Worm (Caenorhabditis elegans) whole organism, L4 larva: Measurements from ENCODE around the gene hsp-43.

ENCODE experiments used
- D1046.2 ChIP-seq: fragments of 200-800 bp; sonication (Bioruptor generic); IDR thresholded peaks from 2 replicates; pipeline ENCODE4 v1.3.6; 2022; ENCODE audit warnings: missing genetic modification characterization, missing compliant biosample characterization
- F37D6.2 ChIP-seq: sonication (generic microtip); optimal IDR thresholded peaks from 2 replicates; lab custom pipeline; 2016; ENCODE audit warnings: mild to moderate bottlenecking, missing genetic modification characterization, missing compliant biosample characterization
- F49E8.2 ChIP-seq: sonication (generic microtip); optimal IDR thresholded peaks from 2 replicates; lab custom pipeline; 2016; ENCODE audit warnings: missing compliant biosample characterization, mild to moderate bottlenecking, missing genetic modification characterization, borderline replicate concordance
- T20F7.1 ChIP-seq: fragments of 200-800 bp; sonication (Bioruptor generic); optimal IDR thresholded peaks from 2 replicates; lab custom pipeline; 2018; ENCODE audit warnings: mild to moderate bottlenecking, missing genetic modification characterization, missing compliant biosample characterization
- ZK337.2 ChIP-seq: fragments of 200-800 bp; sonication (Bioruptor generic); IDR thresholded peaks from 2 replicates; pipeline ENCODE4 v1.3.6; 2022; ENCODE audit warnings: missing genetic modification reagents, missing genetic modification characterization, missing compliant biosample characterization
- aha-1 ChIP-seq: fragments of 150-350 bp; peaks from one replicate; lab custom pipeline; 2014; ENCODE audit warnings: missing biosample characterization, missing genetic modification characterization
- ama-1 ChIP-seq: fragments of 150-350 bp; optimal IDR thresholded peaks from 2 replicates; lab custom pipeline; 2014; ENCODE audit warnings: inconsistent platforms, mixed read lengths
- ceh-28 ChIP-seq: fragments of 150-350 bp; optimal IDR thresholded peaks from 2 replicates; lab custom pipeline; 2014; ENCODE audit warnings: missing biosample characterization, missing genetic modification reagents, missing genetic modification characterization
- ces-1 ChIP-seq: fragments of 150-350 bp; sonication (generic microtip); optimal IDR thresholded peaks from 4 replicates; lab custom pipeline; 2014; ENCODE audit warnings: missing biosample characterization, missing genetic modification reagents, missing genetic modification characterization
- daf-19 ChIP-seq: fragments of 200-800 bp; sonication (Bioruptor generic); conservative IDR thresholded peaks from 2 replicates; pipeline ENCODE4 v1.3.6; 2022; ENCODE audit warnings: missing genetic modification characterization, missing compliant biosample characterization
- daf-8 ChIP-seq: fragments of 200-800 bp; sonication (Bioruptor generic); IDR thresholded peaks from 2 replicates; pipeline ENCODE4 v1.3.6; 2022; ENCODE audit warnings: missing genetic modification characterization, missing compliant biosample characterization
- dmd-6 ChIP-seq: fragments of 200-800 bp; sonication (Bioruptor generic); IDR thresholded peaks from 2 replicates; pipeline ENCODE4 v1.3.6; 2022; ENCODE audit warnings: missing genetic modification reagents, missing genetic modification characterization, missing compliant biosample characterization
- dmd-8 ChIP-seq: fragments of 200-800 bp; sonication (Bioruptor generic); IDR thresholded peaks from 2 replicates; pipeline ENCODE4 v1.3.6; 2022; ENCODE audit warnings: missing genetic modification characterization, missing compliant biosample characterization
- dpl-1 ChIP-seq: fragments of 150-350 bp; optimal IDR thresholded peaks from 2 replicates; lab custom pipeline; 2014; ENCODE audit warnings: missing biosample characterization, missing genetic modification reagents, missing genetic modification characterization
- duxl-1 ChIP-seq: sonication (generic microtip); optimal IDR thresholded peaks from 2 replicates; lab custom pipeline; 2016; ENCODE audit warnings: mild to moderate bottlenecking, missing genetic modification characterization, moderate library complexity, missing compliant biosample characterization; ENCODE audit not compliant: poor library complexity
- dve-1 ChIP-seq: sonication (generic microtip); optimal IDR thresholded peaks from 2 replicates; lab custom pipeline; 2017; ENCODE audit warnings: antibody characterized with exemption, mild to moderate bottlenecking, missing genetic modification characterization, missing compliant biosample characterization; ENCODE audit not compliant: insufficient read depth
- fkh-10 ChIP-seq: fragments of 150-350 bp; optimal IDR thresholded peaks from 2 replicates; lab custom pipeline; 2014; ENCODE audit warnings: missing biosample characterization, missing genetic modification reagents, missing genetic modification characterization
- gei-8 ChIP-seq: fragments of 200-800 bp; sonication (Bioruptor generic); optimal IDR thresholded peaks from 2 replicates; lab custom pipeline; 2018; ENCODE audit warnings: mild to moderate bottlenecking, missing genetic modification characterization, missing compliant biosample characterization
- hif-1 ChIP-seq, 2 experiments: sonication (generic microtip); optimal IDR thresholded peaks; 2 replicates each; lab custom pipeline; 2016 to 2017; ENCODE audit warnings: missing compliant biosample characterization in 2 of 2, missing genetic modification characterization in 2 of 2, missing genetic modification reagents in 2 of 2, missing genotype in 2 of 2, mild to moderate bottlenecking in 1 of 2
- hlh-11 ChIP-seq: fragments of 200-800 bp; sonication (Bioruptor generic); optimal IDR thresholded peaks from 2 replicates; lab custom pipeline; 2018; ENCODE audit warnings: mild to moderate bottlenecking, missing genetic modification characterization, missing compliant biosample characterization
- hlh-30 ChIP-seq: sonication (generic microtip); optimal IDR thresholded peaks from 2 replicates; lab custom pipeline; 2017; ENCODE audit warnings: antibody characterized with exemption, mild to moderate bottlenecking, missing genetic modification characterization, missing compliant biosample characterization; ENCODE audit not compliant: insufficient read depth
- lim-7 ChIP-seq: fragments of 200-800 bp; sonication (Bioruptor generic); IDR thresholded peaks from 2 replicates; pipeline ENCODE4 v1.3.6; 2022; ENCODE audit warnings: missing genetic modification characterization, missing compliant biosample characterization
- lin-1 ChIP-seq: fragments of 200-800 bp; sonication (Bioruptor generic); IDR thresholded peaks from 2 replicates; pipeline ENCODE4 v1.3.6; 2022; ENCODE audit warnings: missing genetic modification reagents, missing genetic modification characterization, missing compliant biosample characterization
- lin-29 ChIP-seq: fragments of 200-800 bp; sonication (Bioruptor generic); IDR thresholded peaks from 2 replicates; pipeline ENCODE4 v1.3.6; 2022; ENCODE audit warnings: missing genetic modification reagents, missing genetic modification characterization, missing compliant biosample characterization
- lsy-2 ChIP-seq, 2 experiments: fragments of 150-350 bp in 1 of 2; sonication (generic microtip) in 1 of 2; optimal IDR thresholded peaks; 2 replicates each; lab custom pipeline; 2014 to 2017; ENCODE audit warnings: missing biosample characterization in 2 of 2, missing genetic modification characterization in 2 of 2
- madf-5 ChIP-seq, 2 experiments: fragments of 200-800 bp; sonication (Bioruptor generic); IDR thresholded peaks; 2 replicates each; pipeline ENCODE4 v1.3.6; 2022; ENCODE audit warnings: missing compliant biosample characterization in 2 of 2, missing genetic modification characterization in 2 of 2
- mdl-1 ChIP-seq, 2 experiments: fragments of 150-350 bp in 1 of 2; sonication (generic microtip) in 1 of 2; optimal IDR thresholded peaks; 2 replicates each; lab custom pipeline; 2014 to 2017; ENCODE audit warnings: missing biosample characterization in 2 of 2, missing genetic modification characterization in 2 of 2
- mdt-29 ChIP-seq: fragments of 200-800 bp; sonication (Bioruptor generic); IDR thresholded peaks from 2 replicates; pipeline ENCODE4 v1.3.6; 2022; ENCODE audit warnings: missing genetic modification reagents, missing genetic modification characterization, missing compliant biosample characterization
- mes-2 ChIP-seq: sonication (generic microtip); optimal IDR thresholded peaks from 2 replicates; lab custom pipeline; 2016; ENCODE audit warnings: missing genotype, mild to moderate bottlenecking, missing genetic modification characterization, missing compliant biosample characterization; ENCODE audit not compliant: poor library complexity, severe bottlenecking
- mxl-2 ChIP-seq: fragments of 200-800 bp; sonication (Bioruptor generic); conservative IDR thresholded peaks from 2 replicates; pipeline ENCODE4 v1.3.6; 2022; ENCODE audit warnings: missing genetic modification reagents, missing genetic modification characterization, missing compliant biosample characterization
- nhr-10 ChIP-seq: fragments of 150-350 bp; optimal IDR thresholded peaks from 2 replicates; lab custom pipeline; 2014; ENCODE audit warnings: missing biosample characterization, missing genetic modification characterization
- nhr-11 ChIP-seq: fragments of 150-350 bp; optimal IDR thresholded peaks from 2 replicates; lab custom pipeline; 2014; ENCODE audit warnings: missing biosample characterization, missing genetic modification characterization
- nhr-42 ChIP-seq: fragments of 200-800 bp; sonication (Bioruptor generic); IDR thresholded peaks from 2 replicates; pipeline ENCODE4 v1.3.6; 2022; ENCODE audit warnings: missing genetic modification characterization, missing compliant biosample characterization
- nhr-76 ChIP-seq: fragments of 150-350 bp; optimal IDR thresholded peaks from 2 replicates; lab custom pipeline; 2014; ENCODE audit warnings: missing biosample characterization, missing genetic modification characterization
- nhr-77 ChIP-seq: fragments of 150-350 bp; optimal IDR thresholded peaks from 2 replicates; lab custom pipeline; 2014; ENCODE audit warnings: missing biosample characterization, missing genetic modification characterization
- php-3 ChIP-seq: fragments of 200-800 bp; sonication (Bioruptor generic); IDR thresholded peaks from 2 replicates; pipeline ENCODE4 v1.3.6; 2022; ENCODE audit warnings: missing genetic modification reagents, missing genetic modification characterization, missing compliant biosample characterization
- pqm-1 ChIP-seq: sonication (generic microtip); optimal IDR thresholded peaks from 2 replicates; lab custom pipeline; 2017; ENCODE audit warnings: missing biosample characterization, missing genetic modification characterization
- set-16 ChIP-seq: fragments of 200-800 bp; sonication (Bioruptor generic); IDR thresholded peaks from 2 replicates; pipeline ENCODE4 v1.3.6; 2022; ENCODE audit warnings: missing genetic modification reagents, missing genetic modification characterization, missing compliant biosample characterization
- snpc-1.2 ChIP-seq: fragments of 200-800 bp; sonication (Bioruptor generic); IDR thresholded peaks from 2 replicates; pipeline ENCODE4 v1.3.6; 2022; ENCODE audit warnings: missing genetic modification reagents, missing genetic modification characterization, missing compliant biosample characterization
- spr-1 ChIP-seq: sonication (generic microtip); optimal IDR thresholded peaks from 2 replicates; lab custom pipeline; 2016; ENCODE audit warnings: mild to moderate bottlenecking, missing genetic modification characterization, missing compliant biosample characterization
- spr-3 ChIP-seq: fragments of 200-800 bp; sonication (Bioruptor generic); optimal IDR thresholded peaks from 2 replicates; lab custom pipeline; 2018; ENCODE audit warnings: mild to moderate bottlenecking, missing genetic modification characterization, missing compliant biosample characterization
- unc-62 ChIP-seq, 3 experiments: fragments of 150-350 bp in 1 of 3; sonication (generic microtip); optimal IDR thresholded peaks in 2 of 3; peaks in 1 of 3; 1 replicate in 1 of 3; 2 replicates in 2 of 3; lab custom pipeline; 2014 to 2017; ENCODE audit warnings: missing biosample characterization in 3 of 3, missing genetic modification characterization in 3 of 3, missing genetic modification reagents in 3 of 3, missing genotype in 1 of 3
- zag-1 ChIP-seq: fragments of 150-350 bp; optimal IDR thresholded peaks from 2 replicates; lab custom pipeline; 2014; ENCODE audit warnings: missing biosample characterization, missing genetic modification characterization
- zip-2 ChIP-seq: fragments of 150-350 bp; optimal IDR thresholded peaks from 2 replicates; lab custom pipeline; 2014; ENCODE audit warnings: missing biosample characterization, missing genetic modification characterization
- ztf-11 ChIP-seq: fragments of 150-350 bp; optimal IDR thresholded peaks from 2 replicates; lab custom pipeline; 2014; ENCODE audit warnings: missing biosample characterization, missing genetic modification characterization

The hsp-43 gene

ce11 chrX:6255561-6255960 lies 20.2 kb upstream of the hsp-43 start (continued):
- TF ChIP-seq spr-1 (tag; lab: Kevin White, UChicago) = no peak
- no peak for TF ChIP-seq madf-5 (GFP tag; IDR thresholded peaks at IDR 0.05; lab: Robert Waterston, UW)
- peak; percentile 97 for TF ChIP-seq nhr-11
- no peak for TF ChIP-seq ama-1 (lab: Kevin White, UChicago)
- TF ChIP-seq ztf-11 (tag; lab: Kevin White, UChicago) = no peak
- no peak for TF ChIP-seq spr-3 (GFP tag; lab: Kevin White, UChicago)
- no peak for TF ChIP-seq D1046.2
- TF ChIP-seq nhr-10 (tag; lab: Kevin White, UChicago) = peak; percentile 84
- TF ChIP-seq daf-8 (GFP tag; lab: Robert Waterston, UW) = no peak
- peak; percentile 76 for TF ChIP-seq mxl-2
- TF ChIP-seq php-3 (GFP tag; lab: Robert Waterston, UW) = peak; percentile 92
- TF ChIP-seq mdt-29 (GFP tag; lab: Robert Waterston, UW) = peak; percentile 89
- peak in 1 of 2 experiments; percentile 88 for TF ChIP-seq hif-1 (tag; optimal IDR thresholded peaks at IDR 0.05; lab: Kevin White, UChicago)

ce11 chrX:6254671-6255031 lies 19.3 kb upstream of the hsp-43 start:
- TF ChIP-seq ZK337.2 (GFP tag; lab: Robert Waterston, UW) = no peak
- peak; percentile 25 for TF ChIP-seq hlh-30 (tag; lab: Kevin White, UChicago)

- TF ChIP-seq spr-1 (tag; lab: Kevin White, UChicago) (peak; percentile 32), zip-2 (tag; lab: Kevin White, UChicago) (no peak), mdl-1 (tag; optimal IDR thresholded peaks at IDR 0.05; lab: Kevin White, UChicago) (peak in 1 of 2 experiments; percentile 62), duxl-1 (tag; lab: Kevin White, UChicago) (peak; percentile 79), daf-19 (GFP tag; lab: Robert Waterston, UW) (no peak), hlh-11 (peak; percentile 86), mes-2 (tag; lab: Kevin White, UChicago) (peak; percentile 60), ZK337.2 (GFP tag; lab: Robert Waterston, UW) (no peak; the same call in 1 of the 2 replicates), nhr-11 (peak; percentile 48), F49E8.2 (tag; lab: Kevin White, UChicago) (no peak), dve-1 (tag; lab: Kevin White, UChicago) (peak; percentile 53), F37D6.2 (tag; lab: Kevin White, UChicago) (no peak), lin-29 (GFP tag; lab: Robert Waterston, UW) (no peak), nhr-76 (tag; lab: Kevin White, UChicago) (peak; percentile 42), dmd-6 (GFP tag; lab: Robert Waterston, UW) (peak; percentile 62), ceh-28 (tag; lab: Kevin White, UChicago) (peak; percentile 66), set-16 (no peak; the same call in 1 of the 2 replicates), gei-8 (peak; percentile 61), dpl-1 (no peak), php-3 (GFP tag; lab: Robert Waterston, UW) (peak; percentile 56; the same call in 1 of the 2 replicates), unc-62 (GFP tag; optimal IDR thresholded peaks at IDR 0.05 in 1 of 2; lab: Kevin White, UChicago) (peak in 1 of 2 experiments; percentile 83), unc-62 (tag; optimal IDR thresholded peaks at IDR 0.05; lab: Kevin White, UChicago) (no peak), nhr-77 (tag; lab: Kevin White, UChicago) (no peak), lsy-2 (tag; optimal IDR thresholded peaks at IDR 0.05; lab: Kevin White, UChicago) (peak; percentile 1 to 46), fkh-10 (no peak), dmd-8 (GFP tag; lab: Robert Waterston, UW) (0 out of 2 replicates have a peak, but pooled peaks have one; percentile 16), nhr-42 (GFP tag; lab: Robert Waterston, UW) (peak; percentile 30; the same call in 1 of the 2 replicates), lin-1 (GFP tag; lab: Robert Waterston, UW) (no peak), aha-1 (peak; percentile 95), lim-7 (no peak), ces-1 (GFP tag; lab: Kevin White, UChicago) (no peak), T20F7.1 (no peak), snpc-1.2 (no peak; the same call in 1 of the 2 replicates), zag-1 (no peak), pqm-1 (no peak)
Observed at ce11 chrX:6253899-6254670, 18.7 kb upstream of the hsp-43 start.
